Worm (Caenorhabditis elegans): ENCODE data around the gene R05G9R.1.

DNA sequence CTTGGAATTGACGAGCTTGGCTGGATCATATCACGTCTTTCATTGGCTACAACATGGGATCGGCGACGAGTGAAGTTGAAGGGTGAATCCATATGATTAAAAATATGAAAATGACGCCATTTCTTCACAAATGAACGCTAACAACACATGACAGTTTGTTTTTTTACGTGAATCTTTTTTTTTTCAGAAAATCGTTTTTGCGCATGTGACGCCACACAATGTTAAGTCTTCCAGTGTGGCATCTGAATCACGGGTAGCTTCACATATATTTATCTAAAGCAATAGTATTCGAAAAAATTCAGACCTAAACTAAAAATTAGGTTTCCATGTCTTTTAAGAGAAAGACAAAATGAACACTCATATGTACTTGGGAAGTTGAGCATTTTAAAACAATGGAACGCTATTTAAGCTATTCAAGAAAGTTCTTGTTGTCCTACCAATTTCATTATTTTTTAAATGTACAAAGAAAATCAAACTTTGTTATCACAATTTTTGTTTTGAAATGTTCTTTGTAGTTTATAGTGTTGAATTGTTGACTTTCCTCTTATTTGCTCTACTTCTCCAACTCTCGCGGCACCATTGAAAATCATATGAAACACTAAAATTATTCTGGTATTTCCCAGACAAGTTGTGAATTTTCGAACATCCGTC lies 28.8 kb downstream of the R05G9R.1 start, which contains the start of the genes lido-16 and plpp-1.2:
- no peak for TF ChIP-seq nhr-77 (tag; optimal IDR thresholded peaks at IDR 0.05)
- TF ChIP-seq nhr-28 (tag; optimal IDR thresholded peaks at IDR 0.05), result no peak
- TF ChIP-seq ceh-16 (tag; optimal IDR thresholded peaks at IDR 0.05), result no peak
